Fruit fly (Drosophila melanogaster) whole organism, prepupa: ENCODE data around the gene CG11699.

Experiments
- Blimp-1 ChIP-seq: fragments of 200-800 bp; sonication (Bioruptor generic); optimal IDR thresholded peaks from 3 replicates; lab custom pipeline; 2017; ENCODE audit warnings: missing biosample characterization, missing genetic modification characterization, mild to moderate bottlenecking, moderate library complexity, missing genetic modification reagents
- CG10631 ChIP-seq: fragments of 200-800 bp; sonication (Bioruptor generic); optimal IDR thresholded peaks from 2 replicates; lab custom pipeline; 2016; ENCODE audit warnings: missing biosample characterization, missing genetic modification characterization
- CG10669 ChIP-seq: fragments of 200-800 bp; sonication (Bioruptor generic); optimal IDR thresholded peaks from 3 replicates; lab custom pipeline; 2018; ENCODE audit warnings: missing biosample characterization, mild to moderate bottlenecking, missing genetic modification characterization, moderate library complexity
- CG11902 ChIP-seq: fragments of 200-800 bp; sonication (Bioruptor generic); optimal IDR thresholded peaks from 3 replicates; lab custom pipeline; 2016; ENCODE audit warnings: missing biosample characterization, missing genetic modification characterization
- CG15336 ChIP-seq: fragments of 200-800 bp; sonication (Bioruptor generic); IDR thresholded peaks from 2 replicates; pipeline ENCODE4 v1.3.6; 2022; ENCODE audit warnings: missing biosample characterization, missing genetic modification characterization
- CG1621 ChIP-seq: fragments of 200-800 bp; sonication (Bioruptor generic); optimal IDR thresholded peaks from 3 replicates; lab custom pipeline; 2018; ENCODE audit warnings: missing biosample characterization, mild to moderate bottlenecking, missing genetic modification characterization
- CG16779 ChIP-seq: fragments of 200-800 bp; sonication (Bioruptor generic); optimal IDR thresholded peaks from 3 replicates; lab custom pipeline; 2017; ENCODE audit warnings: missing biosample characterization, mild to moderate bottlenecking, missing genetic modification characterization
- CG3032 ChIP-seq: fragments of 200-800 bp; optimal IDR thresholded peaks from 2 replicates; lab custom pipeline; 2019; ENCODE audit warnings: missing biosample characterization, mild to moderate bottlenecking, missing genetic modification characterization, moderate library complexity
- CG32006 ChIP-seq: fragments of 200-800 bp; sonication (Bioruptor generic); optimal IDR thresholded peaks from 3 replicates; lab custom pipeline; 2017; ENCODE audit warnings: missing biosample characterization, mild to moderate bottlenecking, missing genetic modification characterization
- CG34406 ChIP-seq: fragments of 200-800 bp; sonication (Bioruptor generic); optimal IDR thresholded peaks from 3 replicates; lab custom pipeline; 2016; ENCODE audit warnings: missing biosample characterization, missing genetic modification characterization
- CG4318 ChIP-seq: fragments of 200-800 bp; sonication (Bioruptor generic); optimal IDR thresholded peaks from 3 replicates; lab custom pipeline; 2017; ENCODE audit warnings: missing biosample characterization, mild to moderate bottlenecking, missing genetic modification characterization
- CG6163 ChIP-seq: fragments of 200-800 bp; sonication (Bioruptor generic); IDR thresholded peaks from 3 replicates; pipeline ENCODE4 v1.3.6; 2022; ENCODE audit warnings: missing biosample characterization, missing genetic modification characterization
- CG6276 ChIP-seq: fragments of 200-800 bp; sonication (Bioruptor generic); optimal IDR thresholded peaks from 2 replicates; lab custom pipeline; 2017; ENCODE audit warnings: missing biosample characterization, mild to moderate bottlenecking, missing genetic modification characterization
- CG6792 ChIP-seq: fragments of 200-800 bp; sonication (Bioruptor generic); optimal IDR thresholded peaks from 3 replicates; lab custom pipeline; 2016; ENCODE audit warnings: missing biosample characterization, missing genetic modification characterization
- CG6808 ChIP-seq: fragments of 200-800 bp; sonication (Bioruptor generic); optimal IDR thresholded peaks from 3 replicates; lab custom pipeline; 2017; ENCODE audit warnings: missing biosample characterization, missing genetic modification characterization, mild to moderate bottlenecking, moderate library complexity, missing genetic modification reagents
- CG6854 ChIP-seq: fragments of 200-800 bp; sonication (Bioruptor generic); optimal IDR thresholded peaks from 2 replicates; lab custom pipeline; 2017; ENCODE audit warnings: missing biosample characterization, mild to moderate bottlenecking, missing genetic modification characterization
- CG7368 ChIP-seq: fragments of 200-800 bp; sonication (Bioruptor generic); optimal IDR thresholded peaks from 3 replicates; lab custom pipeline; 2016; ENCODE audit warnings: missing biosample characterization, missing genetic modification characterization
- CG8119 ChIP-seq: fragments of 200-800 bp; sonication (Bioruptor generic); IDR thresholded peaks from 3 replicates; pipeline ENCODE4 v1.3.6; 2022; ENCODE audit warnings: missing biosample characterization, missing genetic modification characterization
- CG8319 ChIP-seq: fragments of 200-800 bp; sonication (Bioruptor generic); optimal IDR thresholded peaks from 3 replicates; lab custom pipeline; 2016; ENCODE audit warnings: missing biosample characterization, missing genetic modification characterization
- CG8632 ChIP-seq: fragments of 200-800 bp; sonication (Bioruptor generic); optimal IDR thresholded peaks from 3 replicates; lab custom pipeline; 2016; ENCODE audit warnings: missing biosample characterization, missing genetic modification characterization
- CG9139 ChIP-seq: fragments of 200-800 bp; sonication (Bioruptor generic); optimal IDR thresholded peaks from 3 replicates; lab custom pipeline; 2017; ENCODE audit warnings: missing biosample characterization, mild to moderate bottlenecking, missing genetic modification characterization
- Eip78C ChIP-seq: fragments of 200-800 bp; sonication (Bioruptor generic); peaks from one replicate; lab custom pipeline; 2016; ENCODE audit warnings: missing biosample characterization, missing genetic modification characterization
- Eip93F ChIP-seq: fragments of 200-800 bp; sonication (Bioruptor generic); optimal IDR thresholded peaks from 2 replicates; lab custom pipeline; 2016; ENCODE audit warnings: missing biosample characterization, mild to moderate bottlenecking, missing genetic modification characterization
- Ets21C ChIP-seq: fragments of 200-800 bp; sonication (Bioruptor generic); optimal IDR thresholded peaks from 3 replicates; lab custom pipeline; 2016; ENCODE audit warnings: missing biosample characterization, missing genetic modification characterization
- Gug ChIP-seq: fragments of 200-800 bp; sonication (Bioruptor generic); IDR thresholded peaks from 2 replicates; pipeline ENCODE4 v1.3.6; 2022; ENCODE audit warnings: missing biosample characterization, missing genetic modification characterization
- Hr38 ChIP-seq: sonication (Bioruptor generic); optimal IDR thresholded peaks from 2 replicates; lab custom pipeline; 2016; ENCODE audit warnings: missing biosample characterization, missing genetic modification characterization
- Hr4 ChIP-seq: fragments of 200-800 bp; sonication (Bioruptor generic); optimal IDR thresholded peaks from 3 replicates; lab custom pipeline; 2016; ENCODE audit warnings: missing biosample characterization, missing genetic modification characterization
- Lpt ChIP-seq: fragments of 200-800 bp; sonication (Bioruptor generic); optimal IDR thresholded peaks from 3 replicates; lab custom pipeline; 2016; ENCODE audit warnings: missing biosample characterization, missing genetic modification characterization
- Met ChIP-seq: fragments of 200-800 bp; sonication (Bioruptor generic); optimal IDR thresholded peaks from 3 replicates; lab custom pipeline; 2016; ENCODE audit warnings: missing biosample characterization, missing genetic modification characterization
- Smox ChIP-seq: fragments of 200-800 bp; sonication (Bioruptor generic); optimal IDR thresholded peaks from 3 replicates; lab custom pipeline; 2016; ENCODE audit warnings: missing biosample characterization, missing genetic modification characterization
- Sox14 ChIP-seq: fragments of 200-800 bp; sonication (Bioruptor generic); optimal IDR thresholded peaks from 3 replicates; lab custom pipeline; 2016; ENCODE audit warnings: missing biosample characterization, missing genetic modification characterization
- Sox15 ChIP-seq: fragments of 200-800 bp; sonication (Bioruptor generic); optimal IDR thresholded peaks from 3 replicates; lab custom pipeline; 2016; ENCODE audit warnings: missing biosample characterization, missing genetic modification characterization
- achi ChIP-seq: fragments of 200-800 bp; sonication (Bioruptor generic); optimal IDR thresholded peaks from 3 replicates; lab custom pipeline; 2016; ENCODE audit warnings: missing biosample characterization, missing genetic modification characterization
- acj6 ChIP-seq: fragments of 200-800 bp; sonication (Bioruptor generic); optimal IDR thresholded peaks from 3 replicates; lab custom pipeline; 2016; ENCODE audit warnings: missing biosample characterization, missing genetic modification characterization
- dac ChIP-seq: fragments of 200-800 bp; sonication (Bioruptor generic); optimal IDR thresholded peaks from 2 replicates; lab custom pipeline; 2017; ENCODE audit warnings: missing biosample characterization, mild to moderate bottlenecking, missing genetic modification characterization
- eg ChIP-seq: fragments of 200-800 bp; sonication (Bioruptor generic); IDR thresholded peaks from 3 replicates; pipeline ENCODE4 v1.3.6; 2022; ENCODE audit warnings: missing biosample characterization, missing genetic modification characterization
- esn ChIP-seq: fragments of 200-800 bp; sonication (Bioruptor generic); optimal IDR thresholded peaks from 2 replicates; lab custom pipeline; 2016; ENCODE audit warnings: missing biosample characterization, mild to moderate bottlenecking, missing genetic modification characterization, moderate library complexity
- fd59A ChIP-seq: fragments of 200-800 bp; sonication (Bioruptor generic); optimal IDR thresholded peaks from 2 replicates; lab custom pipeline; 2017; ENCODE audit warnings: missing biosample characterization, mild to moderate bottlenecking, missing genetic modification characterization, missing genetic modification reagents
- net ChIP-seq: fragments of 200-800 bp; sonication (Bioruptor generic); optimal IDR thresholded peaks from 3 replicates; lab custom pipeline; 2016; ENCODE audit warnings: missing biosample characterization, missing genetic modification characterization
- pdm3 ChIP-seq: fragments of 200-800 bp; sonication (Bioruptor generic); optimal IDR thresholded peaks from 3 replicates; lab custom pipeline; 2016; ENCODE audit warnings: missing biosample characterization, missing genetic modification characterization
- ss ChIP-seq, 2 experiments: fragments of 200-800 bp; sonication (Bioruptor generic); optimal IDR thresholded peaks; 2 replicates in 1 of 2; 3 replicates in 1 of 2; lab custom pipeline; 2017 to 2018; ENCODE audit warnings: mild to moderate bottlenecking in 2 of 2, missing biosample characterization in 2 of 2, missing genetic modification characterization in 2 of 2, moderate library complexity in 1 of 2
- svp ChIP-seq: fragments of 200-800 bp; sonication (Bioruptor generic); peaks from one replicate; lab custom pipeline; 2016; ENCODE audit warnings: missing biosample characterization, missing genetic modification characterization
- topi ChIP-seq: fragments of 200-800 bp; sonication (Bioruptor generic); optimal IDR thresholded peaks from 3 replicates; lab custom pipeline; 2016; ENCODE audit warnings: missing biosample characterization, missing genetic modification characterization
- vri ChIP-seq: fragments of 200-800 bp; sonication (Bioruptor generic); optimal IDR thresholded peaks from 3 replicates; lab custom pipeline; 2016; ENCODE audit warnings: missing biosample characterization, mild to moderate bottlenecking, missing genetic modification characterization

The CG11699 gene

dm6 chrX:11542502-11542901 is 27.9 kb upstream of the CG11699 start (continued):
- peak; percentile 42 for TF ChIP-seq CG10631
- TF ChIP-seq CG15336 (GFP tag; lab: Robert Waterston, UW) = no peak
- TF ChIP-seq CG3032 (tag; lab: Kevin White, UChicago) = peak; percentile 40
- no peak for TF ChIP-seq CG9139 (GFP tag; lab: Kevin White, UChicago)
- no peak for TF ChIP-seq fd59A (GFP tag; lab: Kevin White, UChicago)
- TF ChIP-seq CG34406 = peak; percentile 54
- peak; percentile 52 for TF ChIP-seq achi
- TF ChIP-seq esn = no peak
- no peak for TF ChIP-seq Blimp-1 (GFP tag; lab: Kevin White, UChicago)
- TF ChIP-seq CG32006 (GFP tag; lab: Kevin White, UChicago) = peak; percentile 56
- peak; percentile 14 for TF ChIP-seq CG6792 (GFP tag; lab: Kevin White, UChicago)
- no peak for TF ChIP-seq Eip93F
- no peak for TF ChIP-seq topi (GFP tag; lab: Kevin White, UChicago)
- TF ChIP-seq net (GFP tag; lab: Kevin White, UChicago) = no peak
- TF ChIP-seq Lpt (GFP tag; lab: Kevin White, UChicago) = peak; percentile 1
- no peak for TF ChIP-seq Met (GFP tag; lab: Kevin White, UChicago)
- 0 out of 3 replicates have a peak, but pooled peaks have one; percentile 27 for TF ChIP-seq eg (GFP tag; lab: Robert Waterston, UW)
- TF ChIP-seq ss (GFP tag; optimal IDR thresholded peaks at IDR 0.05; lab: Kevin White, UChicago) = peak; percentile 4 to 52
- no peak for TF ChIP-seq CG1621 (tag; lab: Kevin White, UChicago)
- peak; percentile 43 for TF ChIP-seq CG8632 (GFP tag; lab: Kevin White, UChicago)
- TF ChIP-seq CG6163 (GFP tag; lab: Robert Waterston, UW) = 0 out of 3 replicates have a peak, but pooled peaks have one; percentile 8
- no peak for TF ChIP-seq Hr38 (GFP tag; lab: Kevin White, UChicago)
- no peak for TF ChIP-seq Smox (GFP tag; lab: Kevin White, UChicago)
- no peak for TF ChIP-seq CG8319
- no peak for TF ChIP-seq dac (GFP tag; lab: Kevin White, UChicago)
- peak; percentile 47 for TF ChIP-seq CG10669 (GFP tag; lab: Kevin White, UChicago)
- peak; percentile 44 for TF ChIP-seq CG6808 (GFP tag; lab: Kevin White, UChicago)
- TF ChIP-seq Sox15 (GFP tag; lab: Kevin White, UChicago) = no peak
- TF ChIP-seq vri (GFP tag; lab: Kevin White, UChicago) = no peak
- TF ChIP-seq Sox14 (GFP tag; lab: Kevin White, UChicago) = no peak
- no peak for TF ChIP-seq Gug
- TF ChIP-seq CG11902 (GFP tag; lab: Kevin White, UChicago) = peak; percentile 10
- no peak for TF ChIP-seq CG6854
- no peak for TF ChIP-seq CG7368 (GFP tag; lab: Kevin White, UChicago)
- no peak for TF ChIP-seq CG4318 (GFP tag; lab: Kevin White, UChicago)
- peak; percentile 10 for TF ChIP-seq CG6276 (GFP tag; lab: Kevin White, UChicago)

- TF ChIP-seq CG8319 (no peak), Smox (GFP tag; lab: Kevin White, UChicago) (no peak), topi (GFP tag; lab: Kevin White, UChicago) (no peak)
Measured at dm6 chrX:11543318-11543717, 27.1 kb upstream of the CG11699 start.

dm6 chrX:11544110-11544950 is 26.1 kb upstream of the CG11699 start:
- TF ChIP-seq CG15336 (GFP tag; lab: Robert Waterston, UW) (peak; percentile 65), CG6854 (peak; percentile 6), CG6276 (GFP tag; lab: Kevin White, UChicago) (no peak), svp (peak; percentile 16), CG6808 (GFP tag; lab: Kevin White, UChicago) (peak; percentile 11), CG6163 (GFP tag; lab: Robert Waterston, UW) (peak; percentile 49; the same call in 2 of the 3 replicates), CG32006 (GFP tag; lab: Kevin White, UChicago) (peak; percentile 60), acj6 (peak; percentile 19), vri (GFP tag; lab: Kevin White, UChicago) (peak; percentile 60), CG16779 (tag; lab: Kevin White, UChicago) (no peak), Hr38 (GFP tag; lab: Kevin White, UChicago) (no peak), CG10631 (peak; percentile 61), esn (peak; percentile 5), CG8119 (peak; percentile 57), Hr4 (GFP tag; lab: Kevin White, UChicago) (peak; percentile 31), Gug (no peak), pdm3 (GFP tag; lab: Kevin White, UChicago) (peak; percentile 11), ss (GFP tag; optimal IDR thresholded peaks at IDR 0.05; lab: Kevin White, UChicago) (peak in 1 of 2 experiments; percentile 38), Eip78C (GFP tag; lab: Kevin White, UChicago) (peak; percentile 75), achi (peak; percentile 40), CG4318 (GFP tag; lab: Kevin White, UChicago) (peak; percentile 27), eg (GFP tag; lab: Robert Waterston, UW) (peak; percentile 43; the same call in 1 of the 3 replicates), Ets21C (GFP tag; lab: Kevin White, UChicago) (no peak)
